Worm (Caenorhabditis elegans) whole organism, midembryonic: ENCODE results near the gene F31F7.2.

Experiments used
- T22C8.4 ChIP-seq: fragments of 200-800 bp; sonication (Bioruptor generic); IDR thresholded peaks from 2 replicates; pipeline ENCODE4 v1.3.6; 2022; ENCODE audit warnings: missing genetic modification characterization, missing compliant biosample characterization
- cog-1 ChIP-seq: sonication (generic microtip); optimal IDR thresholded peaks from 2 replicates; lab custom pipeline; 2016; ENCODE audit warnings: missing genetic modification characterization, missing compliant biosample characterization
- flt-1 ChIP-seq: fragments of 200-800 bp; sonication (Bioruptor generic); IDR thresholded peaks from 2 replicates; pipeline ENCODE4 v1.3.6; 2022; ENCODE audit warnings: missing genetic modification characterization, missing compliant biosample characterization
- klf-2 ChIP-seq: fragments of 200-800 bp; sonication (Bioruptor generic); conservative IDR thresholded peaks from 2 replicates; pipeline ENCODE4 v1.3.6; 2022; ENCODE audit warnings: missing genetic modification reagents, missing genetic modification characterization, missing compliant biosample characterization
- med-1 ChIP-seq: sonication (generic microtip); optimal IDR thresholded peaks from 2 replicates; lab custom pipeline; 2017; ENCODE audit warnings: missing genetic modification characterization, mild to moderate bottlenecking, missing compliant biosample characterization, antibody characterized with exemption, missing genetic modification reagents; ENCODE audit not compliant: insufficient read depth
- ref-1 ChIP-seq: fragments of 200-800 bp; sonication (Bioruptor generic); conservative IDR thresholded peaks from 2 replicates; pipeline ENCODE4 v1.3.6; 2022; ENCODE audit warnings: missing genetic modification reagents, missing genetic modification characterization, missing compliant biosample characterization
- tab-1 ChIP-seq: fragments of 200-800 bp; sonication (Bioruptor generic); IDR thresholded peaks from 2 replicates; pipeline ENCODE4 v1.3.6; 2022; ENCODE audit warnings: missing genetic modification characterization, missing compliant biosample characterization
- ztf-23 ChIP-seq: fragments of 200-800 bp; sonication (Bioruptor generic); IDR thresholded peaks from 2 replicates; pipeline ENCODE4 v1.3.6; 2022; ENCODE audit warnings: missing genetic modification reagents, missing genetic modification characterization, missing compliant biosample characterization
- ztf-29 ChIP-seq: fragments of 200-800 bp; sonication (Bioruptor generic); IDR thresholded peaks from 2 replicates; pipeline ENCODE4 v1.3.6; 2022; ENCODE audit warnings: missing genetic modification reagents, missing genetic modification characterization, missing compliant biosample characterization

- TF ChIP-seq T22C8.4, result no peak
- no peak for TF ChIP-seq tab-1 (GFP tag; lab: Robert Waterston, UW)
- no peak for TF ChIP-seq ztf-29
- no peak for TF ChIP-seq cog-1 (tag; lab: Kevin White, UChicago)
- TF ChIP-seq klf-2 (GFP tag; lab: Robert Waterston, UW), result no peak
- TF ChIP-seq flt-1, result no peak
- no peak for TF ChIP-seq med-1
- no peak for TF ChIP-seq ref-1
- no peak for TF ChIP-seq ztf-23 (GFP tag; lab: Robert Waterston, UW)
These were observed 10.5 kb downstream of the F31F7.2 start, which contains the start of the genes K12B6.4 and spe-49 for ce11 chrV:6281175-6281574.
